Worm (Caenorhabditis elegans) whole organism, young adult: Measurements from ENCODE around the gene ani-2.

Experiments used
- C06A6.2 ChIP-seq: fragments of 200-800 bp; sonication (Bioruptor generic); conservative IDR thresholded peaks from 2 replicates; pipeline ENCODE4 v1.3.6; 2022; ENCODE audit warnings: missing genetic modification characterization, missing compliant biosample characterization
- F57A8.1 ChIP-seq: fragments of 200-800 bp; sonication (Bioruptor generic); optimal IDR thresholded peaks from 2 replicates; lab custom pipeline; 2018; ENCODE audit warnings: mild to moderate bottlenecking, missing genetic modification characterization, moderate library complexity, missing compliant biosample characterization
- Y56A3A.18 ChIP-seq: fragments of 200-800 bp; sonication (Bioruptor generic); IDR thresholded peaks from 2 replicates; pipeline ENCODE4 v1.3.6; 2022; ENCODE audit warnings: missing genetic modification reagents, missing genetic modification characterization, missing compliant biosample characterization
- ceh-58 ChIP-seq: fragments of 200-800 bp; sonication (Bioruptor generic); IDR thresholded peaks from 2 replicates; pipeline ENCODE4 v1.3.6; 2022; ENCODE audit warnings: missing genetic modification characterization, missing compliant biosample characterization
- chd-7 ChIP-seq: sonication (generic microtip); optimal IDR thresholded peaks from 2 replicates; lab custom pipeline; 2016; ENCODE audit warnings: mild to moderate bottlenecking, missing genetic modification characterization, moderate library complexity, missing compliant biosample characterization
- ekl-4 ChIP-seq: fragments of 200-800 bp; sonication (Bioruptor generic); IDR thresholded peaks from 2 replicates; pipeline ENCODE4 v1.3.6; 2022; ENCODE audit warnings: missing genetic modification reagents, missing genetic modification characterization, missing compliant biosample characterization
- hmg-1.2 ChIP-seq: fragments of 200-800 bp; sonication (Bioruptor generic); IDR thresholded peaks from 2 replicates; pipeline ENCODE4 v1.3.6; 2022; ENCODE audit warnings: missing genetic modification reagents, missing genetic modification characterization, missing compliant biosample characterization
- hmg-20 ChIP-seq: fragments of 200-800 bp; sonication (Bioruptor generic); IDR thresholded peaks from 2 replicates; pipeline ENCODE4 v1.3.6; 2022; ENCODE audit warnings: missing genetic modification reagents, missing genetic modification characterization, missing compliant biosample characterization
- hrde-1 ChIP-seq: sonication (generic microtip); optimal IDR thresholded peaks from 2 replicates; lab custom pipeline; 2016; ENCODE audit warnings: missing genetic modification characterization, mild to moderate bottlenecking, missing compliant biosample characterization, moderate library complexity, missing genotype, missing genetic modification reagents, borderline replicate concordance
- hsf-1 ChIP-seq: fragments of 200-800 bp; sonication (Bioruptor generic); IDR thresholded peaks from 2 replicates; pipeline ENCODE4 v1.3.6; 2022; ENCODE audit warnings: missing genetic modification reagents, missing genetic modification characterization, missing compliant biosample characterization
- nhr-120 ChIP-seq: fragments of 200-800 bp; sonication (Bioruptor generic); IDR thresholded peaks from 2 replicates; pipeline ENCODE4 v1.3.6; 2022; ENCODE audit warnings: missing genetic modification characterization, missing compliant biosample characterization
- pha-4 ChIP-seq: fragments of 150-350 bp; sonication (generic microtip); optimal IDR thresholded peaks from 2 replicates; lab custom pipeline; 2014; ENCODE audit warnings: missing biosample characterization, missing genetic modification reagents, missing genetic modification characterization
- rpc-1 ChIP-seq, 2 experiments: fragments of 150-350 bp in 1 of 2; sonication (generic microtip) in 1 of 2; optimal IDR thresholded peaks; 2 replicates each; lab custom pipeline; 2014 to 2018; ENCODE audit warnings: missing biosample characterization in 1 of 2, missing genetic modification characterization in 1 of 2, missing genetic modification reagents in 1 of 2, missing genotype in 1 of 2
- zim-3 ChIP-seq: sonication (generic microtip); optimal IDR thresholded peaks from 2 replicates; lab custom pipeline; 2017; ENCODE audit warnings: mild to moderate bottlenecking, missing genetic modification characterization, moderate library complexity, missing compliant biosample characterization

DNA sequence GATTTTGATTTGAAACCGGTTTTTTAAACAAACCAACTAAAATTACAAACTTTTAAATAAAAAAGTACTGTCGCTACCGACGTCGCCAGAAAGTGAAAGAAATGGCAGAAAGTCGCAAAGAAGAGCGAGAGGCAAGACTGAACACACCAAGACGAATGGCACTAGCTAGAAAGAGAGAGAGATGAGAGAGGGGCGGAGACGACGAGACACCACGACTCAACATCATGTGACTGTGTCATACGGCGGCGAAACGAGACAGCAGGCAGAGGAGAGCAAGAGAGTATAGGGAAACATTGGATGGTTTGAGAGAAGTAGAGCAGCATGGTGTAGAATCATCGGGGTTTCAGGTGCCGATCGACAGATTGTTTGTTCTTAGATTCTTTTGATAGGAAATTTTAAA is 16.8 kb downstream of the ani-2 start:
- no peak for TF ChIP-seq nhr-120 (GFP tag; lab: Robert Waterston, UW)
- no peak for TF ChIP-seq ceh-58 (GFP tag; lab: Robert Waterston, UW)
- no peak for TF ChIP-seq rpc-1 (optimal IDR thresholded peaks at IDR 0.05; lab: Kevin White, UChicago)
- no peak for TF ChIP-seq rpc-1 (tag; optimal IDR thresholded peaks at IDR 0.05; lab: Kevin White, UChicago)
- 0 out of 2 replicates have a peak, but pooled peaks have one; percentile 53 for TF ChIP-seq hsf-1
- TF ChIP-seq ekl-4 (GFP tag; lab: Robert Waterston, UW), result peak; percentile 90
- TF ChIP-seq Y56A3A.18, result no peak
- TF ChIP-seq hrde-1, result no peak
- peak; percentile 79 for TF ChIP-seq pha-4 (tag; lab: Kevin White, UChicago)
- TF ChIP-seq zim-3 (tag; lab: Kevin White, UChicago), result no peak
- peak; percentile 80 for TF ChIP-seq hmg-1.2 (GFP tag; lab: Robert Waterston, UW)
- TF ChIP-seq chd-7 (tag; lab: Kevin White, UChicago), result peak; percentile 64
- no peak for TF ChIP-seq hmg-20 (GFP tag; lab: Robert Waterston, UW)
- peak; percentile 80 for TF ChIP-seq C06A6.2 (GFP tag; lab: Robert Waterston, UW)
- no peak for TF ChIP-seq F57A8.1 (GFP tag; lab: Kevin White, UChicago)
